Worm (Caenorhabditis elegans): ENCODE results near the gene rev-1.

Gene rev-1

DNA sequence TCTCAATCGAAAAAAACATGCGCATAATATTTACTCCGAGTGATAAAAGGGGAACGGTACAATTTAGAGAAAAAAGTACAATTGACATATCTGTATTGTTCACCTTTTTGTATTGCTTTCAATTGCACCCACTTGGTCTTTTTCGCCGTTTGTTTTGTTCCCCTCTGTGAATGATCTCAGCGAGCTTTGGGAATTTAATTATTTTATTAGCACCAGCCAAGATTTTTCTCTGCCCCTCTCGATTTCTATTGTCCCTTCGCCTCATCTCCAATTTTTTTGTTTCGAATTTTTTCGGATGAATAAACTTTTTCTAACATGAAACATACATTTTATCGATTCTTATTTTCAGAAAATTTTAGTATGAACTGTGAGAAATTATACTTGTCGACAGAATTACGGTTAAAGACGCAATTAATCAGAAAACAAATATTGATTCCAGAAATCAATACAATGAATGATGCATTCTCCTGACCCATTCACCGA is at the start of gene rev-1:
TSS of gene rev-1 (plus strand) at position 433 of the 483 bp plus-strand sequence.
- TF ChIP-seq K12H6.12 (tag; optimal IDR thresholded peaks at IDR 0.05) (no peak), nhr-80 (tag; optimal IDR thresholded peaks at IDR 0.05) (no peak), ztf-22 (GFP tag; optimal IDR thresholded peaks at IDR 0.05) (no peak), Y53G8AR.9 (GFP tag; conservative IDR thresholded peaks at IDR 0.05) (peak; percentile 65; the same call in 1 of the 2 replicates), F22D6.2 (tag; optimal IDR thresholded peaks at IDR 0.05) (no peak), K11D2.4 (GFP tag; IDR thresholded peaks at IDR 0.05) (no peak), nhr-27 (tag; optimal IDR thresholded peaks at IDR 0.05) (peak; percentile 78), F52B5.7 (tag; optimal IDR thresholded peaks at IDR 0.05) (no peak), D2030.7 (GFP tag; IDR thresholded peaks at IDR 0.05) (no peak), F57A8.1 (GFP tag; optimal IDR thresholded peaks at IDR 0.05) (no peak), repo-1 (tag; optimal IDR thresholded peaks at IDR 0.05) (no peak), tbx-9 (tag; optimal IDR thresholded peaks at IDR 0.05; ENCODE audit: borderline replicate concordance) (peak; percentile 4), nfya-1 (tag; optimal IDR thresholded peaks at IDR 0.05; ENCODE audit: borderline replicate concordance, insufficient read depth) (no peak), Y56A3A.18 (GFP tag; IDR thresholded peaks at IDR 0.05) (no peak), ets-4 (GFP tag; optimal IDR thresholded peaks at IDR 0.05) (no peak), zfh-2 (GFP tag; conservative IDR thresholded peaks at IDR 0.05) (no peak), hsf-1 (GFP tag; IDR thresholded peaks at IDR 0.05) (no peak), attf-5 (GFP tag; optimal IDR thresholded peaks at IDR 0.05) (peak; percentile 5), Y79H2A.3 (GFP tag; conservative IDR thresholded peaks at IDR 0.05) (no peak), lir-1 (GFP tag; conservative IDR thresholded peaks at IDR 0.05) (no peak), rcor-1 (GFP tag; IDR thresholded peaks at IDR 0.05) (peak; percentile 45; the same call in 1 of the 2 replicates), rpc-1 (optimal IDR thresholded peaks at IDR 0.05) (no peak), rpc-1 (tag; optimal IDR thresholded peaks at IDR 0.05) (no peak), nhr-179 (tag; optimal IDR thresholded peaks at IDR 0.05) (no peak), nfyb-1 (GFP tag; IDR thresholded peaks at IDR 0.05) (0 out of 2 replicates have a peak, but pooled peaks have one; percentile 29), F39B2.1 (GFP tag; IDR thresholded peaks at IDR 0.05) (peak; percentile 84), Y95B8A.8 (GFP tag; IDR thresholded peaks at IDR 0.05) (0 out of 2 replicates have a peak, but pooled peaks have one; percentile 30), B0035.1 (tag; optimal IDR thresholded peaks at IDR 0.05) (no peak), ztf-18 (tag; optimal IDR thresholded peaks at IDR 0.05) (no peak), cebp-1 (GFP tag; IDR thresholded peaks at IDR 0.05) (no peak), cebp-1 (tag; optimal IDR thresholded peaks at IDR 0.05) (peak; percentile 11), lin-26 (GFP tag; IDR thresholded peaks at IDR 0.05) (no peak), egl-18 (GFP tag; IDR thresholded peaks at IDR 0.05) (no peak), atf-7 (tag; optimal IDR thresholded peaks at IDR 0.05) (peak; percentile 1), lsl-1 (GFP tag; optimal IDR thresholded peaks at IDR 0.05) (no peak), pbrm-1 (GFP tag; IDR thresholded peaks at IDR 0.05) (0 out of 2 replicates have a peak, but pooled peaks have one; percentile 19), attf-6 (GFP tag; IDR thresholded peaks at IDR 0.05) (no peak), B0336.3 (GFP tag; IDR thresholded peaks at IDR 0.05) (peak; percentile 73), madf-10 (tag; optimal IDR thresholded peaks at IDR 0.05) (no peak), hlh-12 (tag; optimal IDR thresholded peaks at IDR 0.05) (no peak), bed-1 (GFP tag; IDR thresholded peaks at IDR 0.05) (no peak), ekl-4 (GFP tag; IDR thresholded peaks at IDR 0.05) (0 out of 2 replicates have a peak, but pooled peaks have one; percentile 10), mxl-1 (tag; optimal IDR thresholded peaks at IDR 0.05) (no peak), F33H1.4 (GFP tag; IDR thresholded peaks at IDR 0.05) (no peak), madf-6 (GFP tag; IDR thresholded peaks at IDR 0.05) (peak; percentile 37; the same call in 1 of the 2 replicates), pha-4 (tag; optimal IDR thresholded peaks at IDR 0.05) (no peak), ceh-40 (GFP tag; IDR thresholded peaks at IDR 0.05) (no peak), F55B11.4 (tag; optimal IDR thresholded peaks at IDR 0.05; ENCODE audit: borderline replicate concordance, insufficient read depth) (no peak), ceh-100 (GFP tag; IDR thresholded peaks at IDR 0.05) (peak; percentile 36; the same call in 1 of the 2 replicates), hlh-26 (GFP tag; conservative IDR thresholded peaks at IDR 0.05) (no peak)
